Worm (Caenorhabditis elegans) whole organism, young adult: ENCODE data around the gene Y51H7C.3.

Source experiments
- B0261.1 ChIP-seq: sonication (generic microtip); optimal IDR thresholded peaks from 2 replicates; lab custom pipeline; 2016; ENCODE audit warnings: mild to moderate bottlenecking, missing genetic modification characterization, moderate library complexity, missing compliant biosample characterization
- D2030.7 ChIP-seq: fragments of 200-800 bp; sonication (Bioruptor generic); IDR thresholded peaks from 2 replicates; pipeline ENCODE4 v1.3.6; 2022; ENCODE audit warnings: missing genetic modification reagents, missing genetic modification characterization, missing compliant biosample characterization
- F23B12.7 ChIP-seq: sonication (generic microtip); optimal IDR thresholded peaks from 2 replicates; lab custom pipeline; 2017; ENCODE audit warnings: missing genetic modification characterization, mild to moderate bottlenecking, missing compliant biosample characterization, antibody characterized with exemption, moderate library complexity; ENCODE audit not compliant: insufficient read depth
- F55B11.4 ChIP-seq: sonication (generic microtip); optimal IDR thresholded peaks from 2 replicates; lab custom pipeline; 2016; ENCODE audit warnings: missing compliant biosample characterization, missing genetic modification characterization, borderline replicate concordance; ENCODE audit not compliant: insufficient read depth
- Y53F4B.3 ChIP-seq: fragments of 200-800 bp; sonication (Bioruptor generic); IDR thresholded peaks from 2 replicates; pipeline ENCODE4 v1.3.6; 2022; ENCODE audit warnings: missing genetic modification reagents, missing genetic modification characterization, missing compliant biosample characterization
- Y56A3A.18 ChIP-seq: fragments of 200-800 bp; sonication (Bioruptor generic); IDR thresholded peaks from 2 replicates; pipeline ENCODE4 v1.3.6; 2022; ENCODE audit warnings: missing genetic modification reagents, missing genetic modification characterization, missing compliant biosample characterization
- attf-3 ChIP-seq: fragments of 200-800 bp; sonication (Bioruptor generic); conservative IDR thresholded peaks from 2 replicates; pipeline ENCODE4 v1.3.6; 2022; ENCODE audit warnings: missing genetic modification reagents, missing genetic modification characterization, missing compliant biosample characterization
- attf-5 ChIP-seq: fragments of 200-800 bp; sonication (Bioruptor generic); optimal IDR thresholded peaks from 2 replicates; lab custom pipeline; 2018; ENCODE audit warnings: mild to moderate bottlenecking, missing genetic modification characterization, missing compliant biosample characterization
- bed-1 ChIP-seq: fragments of 200-800 bp; sonication (Bioruptor generic); IDR thresholded peaks from 2 replicates; pipeline ENCODE4 v1.3.6; 2022; ENCODE audit warnings: missing genetic modification reagents, missing genetic modification characterization, missing compliant biosample characterization
- ceh-91 ChIP-seq: fragments of 200-800 bp; sonication (Bioruptor generic); IDR thresholded peaks from 2 replicates; pipeline ENCODE4 v1.3.6; 2022; ENCODE audit warnings: missing genetic modification reagents, missing genetic modification characterization, missing compliant biosample characterization
- egl-18 ChIP-seq: fragments of 200-800 bp; sonication (Bioruptor generic); IDR thresholded peaks from 2 replicates; pipeline ENCODE4 v1.3.6; 2022; ENCODE audit warnings: missing genetic modification reagents, missing genetic modification characterization, missing compliant biosample characterization
- egl-44 ChIP-seq: fragments of 200-800 bp; sonication (Bioruptor generic); IDR thresholded peaks from 2 replicates; pipeline ENCODE4 v1.3.6; 2022; ENCODE audit warnings: missing genetic modification reagents, missing genetic modification characterization, missing compliant biosample characterization
- hmg-20 ChIP-seq: fragments of 200-800 bp; sonication (Bioruptor generic); IDR thresholded peaks from 2 replicates; pipeline ENCODE4 v1.3.6; 2022; ENCODE audit warnings: missing genetic modification reagents, missing genetic modification characterization, missing compliant biosample characterization
- let-526 ChIP-seq: fragments of 200-800 bp; sonication (Bioruptor generic); IDR thresholded peaks from 2 replicates; pipeline ENCODE4 v1.3.6; 2022; ENCODE audit warnings: missing genetic modification reagents, missing genetic modification characterization, missing compliant biosample characterization
- lin-26 ChIP-seq: fragments of 200-800 bp; sonication (Bioruptor generic); IDR thresholded peaks from 2 replicates; pipeline ENCODE4 v1.3.6; 2022; ENCODE audit warnings: missing genetic modification reagents, missing genetic modification characterization, missing compliant biosample characterization
- lin-35 ChIP-seq, 3 experiments: fragments of 150-350 bp in 2 of 3; sonication (generic microtip) in 1 of 3; optimal IDR thresholded peaks; 2 replicates each; lab custom pipeline; 2014 to 2018; ENCODE audit warnings: missing biosample characterization in 3 of 3, missing genetic modification characterization in 3 of 3, missing genetic modification reagents in 3 of 3
- madf-6 ChIP-seq: fragments of 200-800 bp; sonication (Bioruptor generic); IDR thresholded peaks from 2 replicates; pipeline ENCODE4 v1.3.6; 2022; ENCODE audit warnings: missing genetic modification reagents, missing genetic modification characterization, missing compliant biosample characterization
- mcd-1 ChIP-seq: fragments of 200-800 bp; sonication (Bioruptor generic); IDR thresholded peaks from 2 replicates; pipeline ENCODE4 v1.3.6; 2022; ENCODE audit warnings: missing genetic modification reagents, missing genetic modification characterization, missing compliant biosample characterization
- mel-28 ChIP-seq: sonication (generic microtip); optimal IDR thresholded peaks from 2 replicates; lab custom pipeline; 2016; ENCODE audit warnings: borderline replicate concordance, mild to moderate bottlenecking, missing genetic modification characterization, missing compliant biosample characterization
- mes-4 ChIP-seq: sonication (generic microtip); optimal IDR thresholded peaks from 2 replicates; lab custom pipeline; 2016; ENCODE audit warnings: missing genotype, missing genetic modification characterization, missing compliant biosample characterization
- nfyb-1 ChIP-seq: fragments of 200-800 bp; sonication (Bioruptor generic); IDR thresholded peaks from 2 replicates; pipeline ENCODE4 v1.3.6; 2022; ENCODE audit warnings: missing genetic modification reagents, missing genetic modification characterization, missing compliant biosample characterization
- nhr-179 ChIP-seq: sonication (generic microtip); optimal IDR thresholded peaks from 2 replicates; lab custom pipeline; 2016; ENCODE audit warnings: mild to moderate bottlenecking, missing genetic modification characterization, missing compliant biosample characterization
- nhr-80 ChIP-seq: sonication (generic microtip); optimal IDR thresholded peaks from 2 replicates; lab custom pipeline; 2016; ENCODE audit warnings: missing genetic modification characterization, missing compliant biosample characterization
- pbrm-1 ChIP-seq: fragments of 200-800 bp; sonication (Bioruptor generic); IDR thresholded peaks from 2 replicates; pipeline ENCODE4 v1.3.6; 2022; ENCODE audit warnings: missing genetic modification reagents, missing genetic modification characterization, missing compliant biosample characterization
- rpc-1 ChIP-seq, 2 experiments: fragments of 150-350 bp in 1 of 2; sonication (generic microtip) in 1 of 2; optimal IDR thresholded peaks; 2 replicates each; lab custom pipeline; 2014 to 2018; ENCODE audit warnings: missing biosample characterization in 1 of 2, missing genetic modification characterization in 1 of 2, missing genetic modification reagents in 1 of 2, missing genotype in 1 of 2
- snpc-1.1 ChIP-seq: sonication (generic microtip); optimal IDR thresholded peaks from 2 replicates; lab custom pipeline; 2017; ENCODE audit warnings: missing genetic modification characterization, mild to moderate bottlenecking, missing compliant biosample characterization, antibody characterized with exemption, moderate library complexity, missing genotype, missing genetic modification reagents; ENCODE audit not compliant: insufficient read depth
- snpc-4 ChIP-seq, 5 experiments: fragments of 150-350 bp in 1 of 5; sonication (generic microtip) in 4 of 5; optimal IDR thresholded peaks; 2 replicates each; lab custom pipeline; 2014 to 2018; ENCODE audit warnings: missing genetic modification characterization in 5 of 5, missing biosample characterization in 3 of 5, antibody characterized with exemption in 2 of 5, mild to moderate bottlenecking in 2 of 5, missing compliant biosample characterization in 2 of 5, missing genotype in 2 of 5, moderate library complexity in 2 of 5, missing genetic modification reagents in 1 of 5
- sptf-2 ChIP-seq: fragments of 200-800 bp; sonication (Bioruptor generic); optimal IDR thresholded peaks from 2 replicates; lab custom pipeline; 2018; ENCODE audit warnings: mild to moderate bottlenecking, missing genetic modification characterization, missing compliant biosample characterization
- tbp1 ChIP-seq: fragments of 200-800 bp; sonication (Bioruptor generic); optimal IDR thresholded peaks from 2 replicates; lab custom pipeline; 2018; ENCODE audit warnings: mild to moderate bottlenecking, missing genetic modification characterization, missing compliant biosample characterization
- tlf-1 ChIP-seq: fragments of 200-800 bp; sonication (Bioruptor generic); optimal IDR thresholded peaks from 2 replicates; lab custom pipeline; 2018; ENCODE audit warnings: mild to moderate bottlenecking, missing genetic modification characterization, missing compliant biosample characterization
- xnd-1 ChIP-seq: sonication (generic microtip); optimal IDR thresholded peaks from 2 replicates; lab custom pipeline; 2016; ENCODE audit warnings: missing genotype, missing genetic modification reagents, missing genetic modification characterization, missing compliant biosample characterization
- ztf-18 ChIP-seq: sonication (generic microtip); optimal IDR thresholded peaks from 2 replicates; lab custom pipeline; 2016; ENCODE audit warnings: missing genotype, mild to moderate bottlenecking, missing genetic modification characterization, missing compliant biosample characterization
- ztf-26 ChIP-seq: sonication (generic microtip); optimal IDR thresholded peaks from 2 replicates; lab custom pipeline; 2017; ENCODE audit warnings: missing genetic modification characterization, missing compliant biosample characterization
- ztf-6 ChIP-seq: fragments of 200-800 bp; sonication (Bioruptor generic); IDR thresholded peaks from 2 replicates; pipeline ENCODE4 v1.3.6; 2022; ENCODE audit warnings: missing genetic modification reagents, missing genetic modification characterization, missing compliant biosample characterization

The Y51H7C.3 gene

ce11 chrII:1477975-1478374, 39.7 kb downstream of the Y51H7C.3 start:
- TF ChIP-seq tbp1, result peak; percentile 77
- no peak for TF ChIP-seq attf-5
- TF ChIP-seq attf-3, result no peak
- TF ChIP-seq lin-26 (GFP tag; lab: Robert Waterston, UW), result peak; percentile 55; the same call in 1 of the 2 replicates
- TF ChIP-seq rpc-1 (optimal IDR thresholded peaks at IDR 0.05; lab: Kevin White, UChicago), result peak; percentile 8
- peak; percentile 44 for TF ChIP-seq rpc-1 (tag; optimal IDR thresholded peaks at IDR 0.05; lab: Kevin White, UChicago)
- TF ChIP-seq B0261.1 (tag; lab: Kevin White, UChicago), result peak; percentile 23

ce11 chrII:1478522-1478921, 40.2 kb downstream of the Y51H7C.3 start:
- TF ChIP-seq tbp1 (peak; percentile 65), rpc-1 (optimal IDR thresholded peaks at IDR 0.05; lab: Kevin White, UChicago) (peak; percentile 13), rpc-1 (tag; optimal IDR thresholded peaks at IDR 0.05; lab: Kevin White, UChicago) (no peak), Y53F4B.3 (no peak)
- TF ChIP-seq, all 124 proteins: peak for 2

ce11 chrII:1481660-1482059, 43.4 kb downstream of the Y51H7C.3 start:
- TF ChIP-seq let-526 (GFP tag; lab: Robert Waterston, UW), result no peak
- TF ChIP-seq attf-3, result no peak
- TF ChIP-seq Y56A3A.18 (GFP tag; lab: Robert Waterston, UW), result no peak
- TF ChIP-seq B0261.1 (tag; lab: Kevin White, UChicago), result peak; percentile 22
- no peak for TF ChIP-seq nhr-80 (tag; lab: Kevin White, UChicago)
- no peak for TF ChIP-seq snpc-4 (GFP tag; optimal IDR thresholded peaks at IDR 0.05; lab: Kevin White, UChicago)
- TF ChIP-seq snpc-4 (tag; optimal IDR thresholded peaks at IDR 0.05; lab: Kevin White, UChicago), result no peak
- TF ChIP-seq ztf-18 (tag; lab: Kevin White, UChicago), result no peak
- TF ChIP-seq hmg-20 (GFP tag; lab: Robert Waterston, UW), result no peak
- TF ChIP-seq pbrm-1 (GFP tag; lab: Robert Waterston, UW), result no peak
- no peak for TF ChIP-seq ztf-6 (GFP tag; lab: Robert Waterston, UW)
- TF ChIP-seq snpc-1.1 (tag; lab: Kevin White, UChicago), result no peak
- TF ChIP-seq nfyb-1 (GFP tag; lab: Robert Waterston, UW), result no peak
- TF ChIP-seq sptf-2 (GFP tag; lab: Kevin White, UChicago), result no peak
- TF ChIP-seq D2030.7 (GFP tag; lab: Robert Waterston, UW), result 0 out of 2 replicates have a peak, but pooled peaks have one; percentile 9
- no peak for TF ChIP-seq ztf-26 (tag; lab: Kevin White, UChicago)
- TF ChIP-seq madf-6, result 0 out of 2 replicates have a peak, but pooled peaks have one; percentile 24
- no peak for TF ChIP-seq rpc-1 (optimal IDR thresholded peaks at IDR 0.05; lab: Kevin White, UChicago)
- TF ChIP-seq rpc-1 (tag; optimal IDR thresholded peaks at IDR 0.05; lab: Kevin White, UChicago), result peak; percentile 53
- TF ChIP-seq egl-18 (GFP tag; lab: Robert Waterston, UW), result no peak
- no peak for TF ChIP-seq F55B11.4 (tag; lab: Kevin White, UChicago)
- TF ChIP-seq tbp1, result peak; percentile 73

- no peak for TF ChIP-seq nhr-179 (tag; lab: Kevin White, UChicago)
- TF ChIP-seq rpc-1 (optimal IDR thresholded peaks at IDR 0.05; lab: Kevin White, UChicago), result no peak
- peak; percentile 53 for TF ChIP-seq rpc-1 (tag; optimal IDR thresholded peaks at IDR 0.05; lab: Kevin White, UChicago)
- TF ChIP-seq lin-35 (GFP tag; optimal IDR thresholded peaks at IDR 0.05; lab: Kevin White, UChicago), result no peak
- no peak for TF ChIP-seq egl-44 (GFP tag; lab: Robert Waterston, UW)
- TF ChIP-seq xnd-1 (tag; lab: Kevin White, UChicago), result no peak
- TF ChIP-seq F23B12.7 (tag; lab: Kevin White, UChicago), result no peak
- no peak for TF ChIP-seq ceh-91
- peak; percentile 67 for TF ChIP-seq tbp1
- no peak for TF ChIP-seq mes-4 (tag; lab: Kevin White, UChicago)
- TF ChIP-seq tlf-1 (GFP tag; lab: Kevin White, UChicago), result no peak
- TF ChIP-seq madf-6, result no peak
- no peak for TF ChIP-seq bed-1 (GFP tag; lab: Robert Waterston, UW)
- TF ChIP-seq Y56A3A.18 (GFP tag; lab: Robert Waterston, UW), result no peak
- TF ChIP-seq mcd-1, result no peak
- no peak for TF ChIP-seq mel-28 (tag; lab: Kevin White, UChicago)
- TF ChIP-seq snpc-1.1 (tag; lab: Kevin White, UChicago), result no peak
Measured at ce11 chrII:1482419-1482818, 44.1 kb downstream of the Y51H7C.3 start.
